Worm (Caenorhabditis elegans): ENCODE measurements around the gene F02D10.3.

The F02D10.3 gene

DNA sequence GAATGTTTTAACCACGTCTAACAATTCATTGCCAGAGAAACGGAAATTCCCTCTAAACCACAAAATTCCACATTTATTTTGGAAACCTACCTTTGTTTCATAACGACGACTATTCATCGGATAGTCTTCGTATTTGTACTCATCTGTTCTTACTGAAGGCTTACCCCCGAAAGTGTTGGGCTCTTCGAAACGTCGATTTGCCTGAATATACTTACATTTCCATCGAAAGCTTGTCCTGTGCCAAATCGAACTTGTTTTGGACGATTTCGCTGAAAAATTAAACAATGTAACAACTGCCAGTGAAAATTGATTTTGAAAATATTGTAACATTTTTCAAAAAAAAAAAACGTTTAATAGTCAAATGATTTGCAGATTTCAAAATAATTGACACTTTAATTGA lies at the start of gene F02D10.3:
F02D10.3 (minus strand) TSS at position 101 of the 400 bp plus-strand sequence.
- no peak for TF ChIP-seq tbx-7 (tag; optimal IDR thresholded peaks at IDR 0.05)
- TF ChIP-seq ceh-6 (GFP tag; optimal IDR thresholded peaks at IDR 0.05) = no peak
- TF ChIP-seq lim-6 (tag; optimal IDR thresholded peaks at IDR 0.05) = no peak
- no peak for TF ChIP-seq ets-4 (tag; optimal IDR thresholded peaks at IDR 0.05)
- TF ChIP-seq syd-9 (tag; optimal IDR thresholded peaks at IDR 0.05) = no peak
- TF ChIP-seq elt-4 (tag; optimal IDR thresholded peaks at IDR 0.05) = no peak
- no peak for TF ChIP-seq C08G9.2 (tag; optimal IDR thresholded peaks at IDR 0.05)
- no peak for TF ChIP-seq nhr-11 (tag; optimal IDR thresholded peaks at IDR 0.05)
- TF ChIP-seq dve-1 (tag; optimal IDR thresholded peaks at IDR 0.05) = no peak
- TF ChIP-seq K02D7.2 (tag; optimal IDR thresholded peaks at IDR 0.05) = no peak
- TF ChIP-seq dmd-4 (tag; optimal IDR thresholded peaks at IDR 0.05; ENCODE audit: borderline replicate concordance) = no peak
- no peak for TF ChIP-seq hlh-15 (tag; optimal IDR thresholded peaks at IDR 0.05)
- TF ChIP-seq gmeb-2 (tag; optimal IDR thresholded peaks at IDR 0.05) = no peak
- TF ChIP-seq pax-1 (tag; optimal IDR thresholded peaks at IDR 0.05) = no peak
- TF ChIP-seq sox-4 (tag; optimal IDR thresholded peaks at IDR 0.05) = no peak
- no peak for TF ChIP-seq hlh-13 (GFP tag; optimal IDR thresholded peaks at IDR 0.05)
- no peak for TF ChIP-seq che-1 (tag; optimal IDR thresholded peaks at IDR 0.05)

DNA sequence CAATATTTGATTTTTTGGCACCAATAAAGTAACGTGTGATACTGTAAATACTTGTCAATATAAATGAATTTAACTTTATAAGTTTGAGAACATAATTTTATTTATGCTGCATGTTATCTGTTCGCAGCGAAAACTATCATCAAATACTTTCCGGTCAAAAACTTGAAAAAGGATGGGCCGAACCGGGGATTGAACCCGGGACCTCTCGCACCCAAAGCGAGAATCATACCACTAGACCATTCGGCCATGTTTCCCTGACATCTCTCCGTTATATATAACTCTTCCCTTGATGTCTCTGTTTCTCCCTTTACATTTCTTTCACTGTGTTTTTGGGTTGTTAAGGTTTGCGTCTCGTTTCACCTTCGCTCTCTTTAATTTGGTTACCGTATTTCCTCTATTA lies 49.4 kb upstream of the F02D10.3 start:
- peak; percentile 4 for TF ChIP-seq tbx-7 (tag; optimal IDR thresholded peaks at IDR 0.05)
- peak; percentile 64 for TF ChIP-seq lin-11 (tag; optimal IDR thresholded peaks at IDR 0.05)
- TF ChIP-seq ahr-1 (tag; optimal IDR thresholded peaks at IDR 0.05) = peak; percentile 54
- TF ChIP-seq K09A11.1 (tag; optimal IDR thresholded peaks at IDR 0.05; ENCODE audit: insufficient read depth) = peak; percentile 46
- peak; percentile 63 for TF ChIP-seq nfya-1 (tag; optimal IDR thresholded peaks at IDR 0.05)
- TF ChIP-seq hlh-6 (tag; optimal IDR thresholded peaks at IDR 0.05) = peak; percentile 78
- TF ChIP-seq tbx-2 (tag; optimal IDR thresholded peaks at IDR 0.05) = peak; percentile 70
- TF ChIP-seq hlh-30 (tag; optimal IDR thresholded peaks at IDR 0.05; ENCODE audit: insufficient read depth) = peak; percentile 41
- no peak for TF ChIP-seq K02D7.2 (tag; optimal IDR thresholded peaks at IDR 0.05)
- TF ChIP-seq npax-4 (tag; optimal IDR thresholded peaks at IDR 0.05) = peak; percentile 67
- TF ChIP-seq madf-2 (tag; optimal IDR thresholded peaks at IDR 0.05) = peak; percentile 72
- TF ChIP-seq hlh-15 (tag; optimal IDR thresholded peaks at IDR 0.05) = peak; percentile 46
- peak; percentile 78 for TF ChIP-seq sox-2 (GFP tag; IDR thresholded peaks at IDR 0.05)
- TF ChIP-seq elt-2 (tag; optimal IDR thresholded peaks at IDR 0.05) = peak; percentile 78
- no peak for TF ChIP-seq dmd-4 (tag; optimal IDR thresholded peaks at IDR 0.05; ENCODE audit: borderline replicate concordance)
- peak; percentile 56 for TF ChIP-seq odd-2 (tag; optimal IDR thresholded peaks at IDR 0.05)
- no peak for TF ChIP-seq pros-1 (tag; optimal IDR thresholded peaks at IDR 0.05)
- peak; percentile 60; the same call in 1 of the 2 replicates for TF ChIP-seq ceh-45 (GFP tag; IDR thresholded peaks at IDR 0.05)
- peak; percentile 24 for TF ChIP-seq dve-1 (tag; optimal IDR thresholded peaks at IDR 0.05)
- TF ChIP-seq ceh-14 (tag; optimal IDR thresholded peaks at IDR 0.05) = peak; percentile 68
- peak; percentile 72 for TF ChIP-seq ceh-19 (GFP tag; optimal IDR thresholded peaks at IDR 0.05)
- TF ChIP-seq ceh-24 (tag; optimal IDR thresholded peaks at IDR 0.05) = peak; percentile 55
- TF ChIP-seq lim-6 (tag; optimal IDR thresholded peaks at IDR 0.05) = no peak
- TF ChIP-seq pax-1 (tag; optimal IDR thresholded peaks at IDR 0.05) = no peak
- TF ChIP-seq hlh-13 (GFP tag; optimal IDR thresholded peaks at IDR 0.05) = peak; percentile 42
- TF ChIP-seq ttx-3 (tag; optimal IDR thresholded peaks at IDR 0.05) = peak; percentile 68
- peak; percentile 23 for TF ChIP-seq ceh-31 (tag; optimal IDR thresholded peaks at IDR 0.05)
- peak; percentile 79 for TF ChIP-seq gmeb-2 (tag; optimal IDR thresholded peaks at IDR 0.05)
- peak; percentile 67 for TF ChIP-seq unc-3 (GFP tag; conservative IDR thresholded peaks at IDR 0.05)
- TF ChIP-seq unc-3 (tag; optimal IDR thresholded peaks at IDR 0.05) = peak; percentile 71
- TF ChIP-seq unc-86 (tag; optimal IDR thresholded peaks at IDR 0.05) = peak; percentile 72
- TF ChIP-seq zip-5 (tag; optimal IDR thresholded peaks at IDR 0.05) = peak; percentile 30
- TF ChIP-seq ceh-9 (tag; optimal IDR thresholded peaks at IDR 0.05) = peak; percentile 50
- TF ChIP-seq nhr-232 (tag; optimal IDR thresholded peaks at IDR 0.05) = peak; percentile 70
- peak; percentile 52 for TF ChIP-seq F13H6.1 (tag; optimal IDR thresholded peaks at IDR 0.05)
- peak; percentile 60 for TF ChIP-seq syd-9 (tag; optimal IDR thresholded peaks at IDR 0.05)
- TF ChIP-seq ref-2 (tag; optimal IDR thresholded peaks at IDR 0.05) = peak; percentile 74
- no peak for TF ChIP-seq elt-4 (tag; optimal IDR thresholded peaks at IDR 0.05)
- TF ChIP-seq ceh-18 (tag; optimal IDR thresholded peaks at IDR 0.05) = peak; percentile 27
- TF ChIP-seq fkh-6 (tag; optimal IDR thresholded peaks at IDR 0.05) = peak; percentile 77
- peak; percentile 23 for TF ChIP-seq ceh-34 (tag; optimal IDR thresholded peaks at IDR 0.05)
- peak; percentile 74 for TF ChIP-seq ztf-16 (tag; optimal IDR thresholded peaks at IDR 0.05)
- no peak for TF ChIP-seq ets-4 (tag; optimal IDR thresholded peaks at IDR 0.05)
- peak; percentile 94 for TF ChIP-seq sdc-2 (tag; optimal IDR thresholded peaks at IDR 0.05)
- TF ChIP-seq sox-4 (tag; optimal IDR thresholded peaks at IDR 0.05) = peak; percentile 83
